Worm (Caenorhabditis elegans) whole organism, L4 larva: ENCODE data around the gene F58A6.2.

ENCODE experiments used
- ces-1 ChIP-seq: fragments of 150-350 bp; sonication (generic microtip); optimal IDR thresholded peaks from 4 replicates; lab custom pipeline; 2014; ENCODE audit warnings: missing biosample characterization, missing genetic modification reagents, missing genetic modification characterization
- madf-5 ChIP-seq, 2 experiments: fragments of 200-800 bp; sonication (Bioruptor generic); IDR thresholded peaks; 2 replicates each; pipeline ENCODE4 v1.3.6; 2022; ENCODE audit warnings: missing compliant biosample characterization in 2 of 2, missing genetic modification characterization in 2 of 2
- nhr-10 ChIP-seq: fragments of 150-350 bp; optimal IDR thresholded peaks from 2 replicates; lab custom pipeline; 2014; ENCODE audit warnings: missing biosample characterization, missing genetic modification characterization

- TF ChIP-seq ces-1 (GFP tag; lab: Kevin White, UChicago) (no peak), madf-5 (GFP tag; IDR thresholded peaks at IDR 0.05; lab: Robert Waterston, UW) (no peak), nhr-10 (no peak)
Measured at ce11 chrII:5172451-5172850, 35.9 kb downstream of the F58A6.2 start, which contains the start of gene C27D6.1.
